Worm (Caenorhabditis elegans) whole organism, mixed stage, embryonic: ENCODE data around the gene F32D8.13.

ENCODE experiments used
- blmp-1 ChIP-seq: fragments of 150-350 bp; optimal IDR thresholded peaks from 2 replicates; lab custom pipeline; 2014; ENCODE audit warnings: missing biosample characterization, missing genetic modification characterization
- drap-1 ChIP-seq: fragments of 200-800 bp; sonication (Bioruptor generic); optimal IDR thresholded peaks from 3 replicates; lab custom pipeline; 2018; ENCODE audit warnings: mild to moderate bottlenecking, missing genetic modification characterization, missing compliant biosample characterization
- elt-1 ChIP-seq: sonication (generic microtip); optimal IDR thresholded peaks from 2 replicates; lab custom pipeline; 2017; ENCODE audit warnings: missing genetic modification characterization, mild to moderate bottlenecking, missing compliant biosample characterization, antibody characterized with exemption, moderate library complexity, borderline replicate concordance; ENCODE audit not compliant: insufficient read depth
- lin-13 ChIP-seq: fragments of 150-350 bp; optimal IDR thresholded peaks from 2 replicates; lab custom pipeline; 2014; ENCODE audit warnings: missing biosample characterization, missing genetic modification characterization
- lsy-2 ChIP-seq: fragments of 150-350 bp; optimal IDR thresholded peaks from 2 replicates; lab custom pipeline; 2014; ENCODE audit warnings: missing biosample characterization, missing genetic modification characterization
- mab-5 ChIP-seq: fragments of 150-350 bp; optimal IDR thresholded peaks from 2 replicates; lab custom pipeline; 2014; ENCODE audit warnings: missing biosample characterization, missing genetic modification characterization
- nhr-12 ChIP-seq: fragments of 150-350 bp; optimal IDR thresholded peaks from 2 replicates; lab custom pipeline; 2014; ENCODE audit warnings: missing biosample characterization, missing genetic modification characterization
- sem-2 ChIP-seq: fragments of 200-800 bp; sonication (Bioruptor generic); optimal IDR thresholded peaks from 2 replicates; lab custom pipeline; 2018; ENCODE audit warnings: mild to moderate bottlenecking, missing genetic modification characterization, missing compliant biosample characterization
- snpc-4 ChIP-seq: fragments of 150-350 bp; optimal IDR thresholded peaks from 2 replicates; lab custom pipeline; 2014; ENCODE audit warnings: missing biosample characterization, missing genetic modification characterization
- sptf-1 ChIP-seq: sonication (generic microtip); optimal IDR thresholded peaks from 2 replicates; lab custom pipeline; 2017; ENCODE audit warnings: mild to moderate bottlenecking, missing genetic modification characterization, moderate library complexity, missing compliant biosample characterization
- tbx-8 ChIP-seq: fragments of 200-800 bp; sonication (Bioruptor generic); optimal IDR thresholded peaks from 2 replicates; lab custom pipeline; 2018; ENCODE audit warnings: mild to moderate bottlenecking, missing genetic modification characterization, moderate library complexity, missing compliant biosample characterization
- unc-62 ChIP-seq: fragments of 150-350 bp; optimal IDR thresholded peaks from 2 replicates; lab custom pipeline; 2014; ENCODE audit warnings: missing biosample characterization, missing genetic modification reagents, missing genetic modification characterization

ce11 chrV:10894601-10895000 is 1.7 kb downstream of the F32D8.13 start, which contains the start of the genes F32D8.14 and F32D8.5:
- peak; percentile 47 for TF ChIP-seq unc-62 (GFP tag; lab: Kevin White, UChicago)
- peak; percentile 53 for TF ChIP-seq lsy-2
- no peak for TF ChIP-seq tbx-8 (GFP tag; lab: Kevin White, UChicago)
- no peak for TF ChIP-seq snpc-4 (tag; lab: Kevin White, UChicago)
- no peak for TF ChIP-seq nhr-12 (tag; lab: Kevin White, UChicago)
- peak; percentile 19 for TF ChIP-seq lin-13 (tag; lab: Kevin White, UChicago)
- TF ChIP-seq mab-5 (tag; lab: Kevin White, UChicago) = no peak
- no peak for TF ChIP-seq sem-2 (GFP tag; lab: Kevin White, UChicago)
- TF ChIP-seq drap-1 (GFP tag; lab: Kevin White, UChicago) = no peak
- TF ChIP-seq elt-1 (tag; lab: Kevin White, UChicago) = peak; percentile 37
- no peak for TF ChIP-seq blmp-1 (tag; lab: Kevin White, UChicago)
- peak; percentile 47 for TF ChIP-seq sptf-1 (tag; lab: Kevin White, UChicago)
